Worm (Caenorhabditis elegans): ENCODE results near the gene B0250.8.

DNA sequence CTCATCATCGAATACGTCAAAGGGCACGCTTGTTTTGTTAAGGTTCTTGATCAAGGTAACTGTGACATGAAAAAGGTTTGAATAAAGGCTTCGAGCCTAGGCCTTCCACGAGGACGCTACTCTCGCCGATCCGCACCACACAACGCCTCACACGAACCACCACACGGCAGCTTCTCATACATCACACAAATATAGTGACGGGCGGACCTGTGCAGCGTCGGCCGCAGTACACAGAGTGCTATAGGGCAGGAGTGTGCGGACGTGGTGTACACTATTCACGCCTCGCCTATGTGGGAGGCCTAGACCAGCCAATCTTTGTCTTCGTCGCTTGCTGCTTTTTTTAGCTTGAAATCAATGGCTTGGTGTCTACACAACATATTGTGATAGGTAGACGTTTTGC lies 14.6 kb downstream of the B0250.8 start:
- no peak for TF ChIP-seq him-1 (tag; optimal IDR thresholded peaks at IDR 0.05)
- TF ChIP-seq dao-5 (tag; optimal IDR thresholded peaks at IDR 0.05), result no peak
